Worm (Caenorhabditis elegans): ENCODE data around the gene dex-1.

The dex-1 gene

ce11 chrIII:5553098-5553497 lies 27.2 kb downstream of the dex-1 start:
- no peak for TF ChIP-seq unc-62 (GFP tag; optimal IDR thresholded peaks at IDR 0.05)

ce11 chrIII:5554884-5555500 lies 29.1 kb downstream of the dex-1 start, which contains the start of the genes nmad-1 and hach-1:
Gene nmad-1 (minus strand): TSS chrIII:5554934.
Gene hach-1 (plus strand): TSS chrIII:5555450.
- TF ChIP-seq unc-62 (GFP tag; optimal IDR thresholded peaks at IDR 0.05): no peak

- TF ChIP-seq unc-62 (GFP tag; optimal IDR thresholded peaks at IDR 0.05): no peak
These were observed 31.4 kb downstream of the dex-1 start, which contains the start of gene rpc-2 for ce11 chrIII:5557246-5557819. Gene rpc-2 (plus strand): TSS chrIII:5557365.

- TF ChIP-seq unc-62 (GFP tag; optimal IDR thresholded peaks at IDR 0.05): no peak
These were observed 37.8 kb downstream of the dex-1 start for ce11 chrIII:5563680-5564079.

- no peak for TF ChIP-seq unc-62 (GFP tag; optimal IDR thresholded peaks at IDR 0.05)
These were observed 38.4 kb downstream of the dex-1 start for ce11 chrIII:5564325-5564724.

- no peak for TF ChIP-seq unc-62 (GFP tag; optimal IDR thresholded peaks at IDR 0.05)
These were observed 38.9 kb downstream of the dex-1 start, which contains the start of gene mlc-3 for ce11 chrIII:5564799-5565198. Gene mlc-3 (plus strand): TSS chrIII:5565025.

ce11 chrIII:5565699-5566098 lies 39.8 kb downstream of the dex-1 start:
- no peak for TF ChIP-seq unc-62 (GFP tag; optimal IDR thresholded peaks at IDR 0.05)

- no peak for TF ChIP-seq unc-62 (GFP tag; optimal IDR thresholded peaks at IDR 0.05)
These were observed 40.6 kb downstream of the dex-1 start for ce11 chrIII:5566496-5566895.

ce11 chrIII:5568265-5568664 lies 42.4 kb downstream of the dex-1 start:
- TF ChIP-seq unc-62 (GFP tag; optimal IDR thresholded peaks at IDR 0.05): no peak

ce11 chrIII:5568679-5569078 lies 42.8 kb downstream of the dex-1 start, which contains the start of gene nspb-12:
Gene nspb-12 (minus strand): TSS chrIII:5568779.
- no peak for TF ChIP-seq unc-62 (GFP tag; optimal IDR thresholded peaks at IDR 0.05)

ce11 chrIII:5570814-5571443 lies 45.0 kb downstream of the dex-1 start:
- TF ChIP-seq unc-62 (GFP tag; optimal IDR thresholded peaks at IDR 0.05): no peak

ce11 chrIII:5572806-5573205 lies 46.9 kb downstream of the dex-1 start:
- TF ChIP-seq unc-62 (GFP tag; optimal IDR thresholded peaks at IDR 0.05): no peak

ce11 chrIII:5573694-5574093 lies 47.8 kb downstream of the dex-1 start, which contains the start of gene molo-1:
Gene molo-1 (plus strand): TSS chrIII:5573994.
- TF ChIP-seq unc-62 (GFP tag; optimal IDR thresholded peaks at IDR 0.05): no peak

ce11 chrIII:5581049-5581448 lies 55.1 kb downstream of the dex-1 start, which contains the start of gene F56D2.5:
Gene F56D2.5 (minus strand): TSS chrIII:5581419.
- TF ChIP-seq unc-62 (GFP tag; optimal IDR thresholded peaks at IDR 0.05): no peak

- no peak for TF ChIP-seq unc-62 (GFP tag; optimal IDR thresholded peaks at IDR 0.05)
These were observed 56.9 kb downstream of the dex-1 start, which contains the start of the genes F56D2.8 and uev-2 for ce11 chrIII:5582766-5583165. Gene F56D2.8 (minus strand): TSS chrIII:5582866. Gene uev-2 (plus strand): TSS chrIII:5583125.

- TF ChIP-seq unc-62 (GFP tag; optimal IDR thresholded peaks at IDR 0.05): no peak
These were observed 58.7 kb downstream of the dex-1 start, which contains the start of gene F56D2.3 for ce11 chrIII:5584647-5585046. Gene F56D2.3 (plus strand): TSS chrIII:5584947.
